Fruit fly (Drosophila melanogaster) whole organism, pupa: ENCODE measurements around the gene AttD.

Source experiments
- CG10348 ChIP-seq: fragments of 200-800 bp; sonication (Bioruptor generic); IDR thresholded peaks from 2 replicates; pipeline ENCODE4 v1.3.6; 2022; ENCODE audit warnings: missing biosample characterization, missing genetic modification characterization
- CG12605 ChIP-seq: fragments of 200-800 bp; sonication (Bioruptor generic); IDR thresholded peaks from 2 replicates; pipeline ENCODE4 v1.3.6; 2022; ENCODE audit warnings: missing biosample characterization, missing genetic modification characterization
- CG13204 ChIP-seq: fragments of 200-800 bp; sonication (Bioruptor generic); optimal IDR thresholded peaks from 2 replicates; lab custom pipeline; 2018; ENCODE audit warnings: missing biosample characterization, mild to moderate bottlenecking, missing genetic modification characterization, moderate library complexity
- CG14655 ChIP-seq: fragments of 200-800 bp; sonication (Bioruptor generic); optimal IDR thresholded peaks from 3 replicates; lab custom pipeline; 2017; ENCODE audit warnings: mild to moderate bottlenecking, missing biosample characterization, missing genetic modification reagents, missing genetic modification characterization
- CG17806 ChIP-seq: fragments of 200-800 bp; sonication (Bioruptor generic); optimal IDR thresholded peaks from 2 replicates; lab custom pipeline; 2018; ENCODE audit warnings: missing biosample characterization, mild to moderate bottlenecking, missing genetic modification characterization, moderate library complexity
- CG4496 ChIP-seq: fragments of 200-800 bp; sonication (Bioruptor generic); IDR thresholded peaks from 3 replicates; pipeline ENCODE4 v1.3.6; 2022; ENCODE audit warnings: missing biosample characterization, missing genetic modification characterization
- CG8301 ChIP-seq: fragments of 200-800 bp; sonication (Bioruptor generic); optimal IDR thresholded peaks from 2 replicates; lab custom pipeline; 2018; ENCODE audit warnings: missing biosample characterization, mild to moderate bottlenecking, missing genetic modification characterization
- EcR ChIP-seq: fragments of 200-800 bp; sonication (Bioruptor generic); optimal IDR thresholded peaks from 3 replicates; lab custom pipeline; 2019; ENCODE audit warnings: missing biosample characterization, missing genetic modification characterization, mild to moderate bottlenecking, moderate library complexity, missing genetic modification reagents
- Pif1B ChIP-seq: fragments of 200-800 bp; sonication (Bioruptor generic); optimal IDR thresholded peaks from 3 replicates; lab custom pipeline; 2016; ENCODE audit warnings: missing biosample characterization, missing genetic modification characterization
- Snoo ChIP-seq: fragments of 200-800 bp; sonication (Bioruptor generic); optimal IDR thresholded peaks from 3 replicates; lab custom pipeline; 2017; ENCODE audit warnings: missing biosample characterization, mild to moderate bottlenecking, missing genetic modification characterization, inconsistent platforms
- fd96Ca ChIP-seq: fragments of 200-800 bp; sonication (Bioruptor generic); IDR thresholded peaks from 3 replicates; pipeline ENCODE4 v1.3.6; 2022; ENCODE audit warnings: missing biosample characterization, missing genetic modification characterization
- gl ChIP-seq: fragments of 200-800 bp; sonication (Bioruptor generic); optimal IDR thresholded peaks from 2 replicates; lab custom pipeline; 2018; ENCODE audit warnings: missing biosample characterization, mild to moderate bottlenecking, missing genetic modification characterization

DNA sequence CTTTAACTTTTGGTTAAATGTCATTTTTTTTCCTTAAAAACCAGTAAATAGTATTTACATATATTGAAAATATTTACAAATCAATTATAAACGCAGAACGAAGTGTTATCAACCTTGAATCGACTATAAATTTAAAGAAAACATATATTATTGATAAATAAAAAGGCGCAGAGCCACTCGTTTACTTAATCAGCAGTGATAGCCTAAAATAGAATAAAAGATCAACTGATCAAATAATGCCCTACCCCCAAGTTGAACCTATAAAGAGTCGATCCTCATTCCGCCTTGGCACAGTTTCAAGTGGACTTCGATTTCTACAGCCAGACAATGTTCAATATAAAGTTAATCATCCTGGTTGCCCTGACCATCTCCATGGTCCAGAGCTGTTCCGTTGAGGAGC, 28.8 kb upstream of the AttD start, which contains the start of gene CG7606:
- TF ChIP-seq Pif1B (no peak), CG13204 (GFP tag; lab: Kevin White, UChicago) (no peak), CG4496 (GFP tag; lab: Robert Waterston, UW) (no peak), gl (no peak), CG8301 (no peak), CG10348 (GFP tag; lab: Robert Waterston, UW) (no peak), CG17806 (tag; lab: Kevin White, UChicago) (no peak), CG12605 (GFP tag; lab: Robert Waterston, UW) (no peak), CG14655 (GFP tag; lab: Kevin White, UChicago) (no peak), EcR (GFP tag; lab: Kevin White, UChicago) (no peak), Snoo (tag; lab: Kevin White, UChicago) (no peak), fd96Ca (no peak)
